4 worm cellular contexts compared by ENCODE assay signal in the genomic region with DNA sequence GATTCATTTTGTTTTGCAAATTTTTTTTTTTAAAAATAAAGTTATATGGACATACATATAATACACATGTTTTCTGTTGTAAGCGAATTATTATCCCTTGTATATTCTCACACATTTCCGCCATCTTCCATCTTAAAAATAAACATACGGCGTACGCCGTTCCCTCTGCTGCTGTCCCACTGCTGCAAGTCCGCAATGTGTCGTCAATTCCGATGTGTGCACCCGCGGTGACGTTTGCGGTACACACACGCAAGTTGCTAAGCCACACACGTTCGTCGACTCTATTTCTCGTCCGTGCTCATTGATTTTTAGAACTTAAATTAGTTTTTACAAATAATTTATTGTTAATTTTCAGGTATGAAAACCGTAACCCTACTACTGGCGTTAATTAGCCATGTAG.
TF ChIP-seq lines count a peak whose summit lies in the region.

A gene (plus strand): TSS at position 356 of the 400 bp plus-strand sequence.

TF ChIP-seq in whole organism, L2 larva, 48 proteins besides CTCF, POLR2A, EP300 and RAD21 (continues in another document):
- TF ChIP-seq ceh-82 (tag; optimal IDR thresholded peaks at IDR 0.05; lab: Kevin White, UChicago) = no peak
- TF ChIP-seq nhr-25 (tag; optimal IDR thresholded peaks at IDR 0.05; lab: Kevin White, UChicago) = peak; percentile 9
- peak; percentile 7 for TF ChIP-seq fos-1 (tag; optimal IDR thresholded peaks at IDR 0.05; lab: Kevin White, UChicago)
- no peak for TF ChIP-seq ceh-16 (tag; optimal IDR thresholded peaks at IDR 0.05; lab: Kevin White, UChicago)
- no peak for TF ChIP-seq nhr-11 (tag; optimal IDR thresholded peaks at IDR 0.05; lab: Kevin White, UChicago)
- TF ChIP-seq lin-13 (GFP tag; optimal IDR thresholded peaks at IDR 0.05; lab: Kevin White, UChicago) = no peak
- TF ChIP-seq elt-3 (tag; optimal IDR thresholded peaks at IDR 0.05; lab: Kevin White, UChicago) = no peak
- TF ChIP-seq crh-2 (tag; optimal IDR thresholded peaks at IDR 0.05; lab: Kevin White, UChicago) = peak; percentile 84
- TF ChIP-seq nhr-6 (tag; optimal IDR thresholded peaks at IDR 0.05; lab: Kevin White, UChicago) = no peak
- TF ChIP-seq ztf-11 (tag; optimal IDR thresholded peaks at IDR 0.05; lab: Kevin White, UChicago) = no peak
- no peak for TF ChIP-seq mbf-1 (tag; optimal IDR thresholded peaks at IDR 0.05; lab: Kevin White, UChicago)
- peak; percentile 19 for TF ChIP-seq gmeb-1 (tag; optimal IDR thresholded peaks at IDR 0.05; lab: Kevin White, UChicago)
- TF ChIP-seq aly-2 (tag; optimal IDR thresholded peaks at IDR 0.05; lab: Kevin White, UChicago) = no peak
- TF ChIP-seq peb-1 (tag; optimal IDR thresholded peaks at IDR 0.05; lab: Kevin White, UChicago) = no peak
- peak; percentile 14 for TF ChIP-seq egl-27 (tag; optimal IDR thresholded peaks at IDR 0.05; lab: Kevin White, UChicago)
- no peak for TF ChIP-seq ztf-1 (GFP tag; conservative IDR thresholded peaks at IDR 0.05; lab: Robert Waterston, UW)
- TF ChIP-seq sma-9 (GFP tag; optimal IDR thresholded peaks at IDR 0.05; lab: Kevin White, UChicago) = peak; percentile 42
- no peak for TF ChIP-seq sma-9 (tag; optimal IDR thresholded peaks at IDR 0.05; lab: Kevin White, UChicago)
- no peak for TF ChIP-seq mdl-1 (tag; optimal IDR thresholded peaks at IDR 0.05; lab: Kevin White, UChicago)
- TF ChIP-seq unc-62 (GFP tag; optimal IDR thresholded peaks at IDR 0.05; lab: Kevin White, UChicago) = no peak
- no peak for TF ChIP-seq unc-39 (tag; optimal IDR thresholded peaks at IDR 0.05; lab: Kevin White, UChicago)
- peak; percentile 35 for TF ChIP-seq nhr-129 (tag; optimal IDR thresholded peaks at IDR 0.05; lab: Kevin White, UChicago)
- no peak for TF ChIP-seq nhr-12 (tag; optimal IDR thresholded peaks at IDR 0.05; lab: Kevin White, UChicago)

TF ChIP-seq in whole organism, L4 larva, 104 proteins besides CTCF, POLR2A, EP300 and RAD21 (continues in another document):
- TF ChIP-seq nhr-42 (GFP tag; IDR thresholded peaks at IDR 0.05; lab: Robert Waterston, UW) (0 out of 2 replicates have a peak, but pooled peaks have one; percentile 42), nhr-48 (tag; optimal IDR thresholded peaks at IDR 0.05; lab: Kevin White, UChicago) (peak; percentile 85), ztf-7 (tag; optimal IDR thresholded peaks at IDR 0.05; lab: Kevin White, UChicago) (peak; percentile 11), nhr-41 (GFP tag; IDR thresholded peaks at IDR 0.05; lab: Robert Waterston, UW) (no peak), dmd-6 (GFP tag; IDR thresholded peaks at IDR 0.05; lab: Robert Waterston, UW) (peak; percentile 60), mxl-3 (GFP tag; optimal IDR thresholded peaks at IDR 0.05; lab: Kevin White, UChicago) (peak; percentile 28), mep-1 (tag; optimal IDR thresholded peaks at IDR 0.05; lab: Kevin White, UChicago) (peak; percentile 32), daf-16 (GFP tag; optimal IDR thresholded peaks at IDR 0.05; lab: Kevin White, UChicago) (no peak), daf-16 (tag; optimal IDR thresholded peaks at IDR 0.05; lab: Kevin White, UChicago) (peak; percentile 58), tag-97 (GFP tag; IDR thresholded peaks at IDR 0.05; lab: Robert Waterston, UW) (no peak), ceh-44 (GFP tag; IDR thresholded peaks at IDR 0.05; lab: Robert Waterston, UW) (no peak), lsy-2 (tag; optimal IDR thresholded peaks at IDR 0.05; lab: Kevin White, UChicago) (peak in 1 of 2 experiments; percentile 58), nhr-111 (GFP tag; optimal IDR thresholded peaks at IDR 0.05; lab: Kevin White, UChicago) (no peak), rbr-2 (tag; optimal IDR thresholded peaks at IDR 0.05; lab: Kevin White, UChicago) (peak; percentile 45), Y75B8A.6 (GFP tag; IDR thresholded peaks at IDR 0.05; lab: Robert Waterston, UW) (no peak), hlh-30 (tag; optimal IDR thresholded peaks at IDR 0.05; lab: Kevin White, UChicago; ENCODE audit: insufficient read depth) (peak; percentile 41), nhr-6 (tag; optimal IDR thresholded peaks at IDR 0.05; lab: Kevin White, UChicago) (peak; percentile 34), dpl-1 (GFP tag; optimal IDR thresholded peaks at IDR 0.05; lab: Kevin White, UChicago) (peak; percentile 15), aha-1 (tag; lab: Kevin White, UChicago) (peak; percentile 68), nhr-28 (tag; optimal IDR thresholded peaks at IDR 0.05; lab: Kevin White, UChicago) (peak; percentile 27), mes-2 (tag; optimal IDR thresholded peaks at IDR 0.05; lab: Kevin White, UChicago; ENCODE audit: poor library complexity, severe bottlenecking) (peak; percentile 59), dve-1 (tag; optimal IDR thresholded peaks at IDR 0.05; lab: Kevin White, UChicago; ENCODE audit: insufficient read depth) (peak; percentile 45)

TF ChIP-seq in whole organism, late embryonic, 69 proteins besides CTCF, POLR2A, EP300 and RAD21:
- no peak for TF ChIP-seq ceh-24 (tag; optimal IDR thresholded peaks at IDR 0.05; lab: Kevin White, UChicago)
- TF ChIP-seq hlh-8 (tag; optimal IDR thresholded peaks at IDR 0.05; lab: Kevin White, UChicago) = peak; percentile 3
- no peak for TF ChIP-seq dve-1 (tag; optimal IDR thresholded peaks at IDR 0.05; lab: Kevin White, UChicago)
- peak; percentile 11 for TF ChIP-seq unc-42 (tag; optimal IDR thresholded peaks at IDR 0.05; lab: Kevin White, UChicago)
- no peak for TF ChIP-seq elt-4 (tag; optimal IDR thresholded peaks at IDR 0.05; lab: Kevin White, UChicago)
- TF ChIP-seq pha-2 (tag; optimal IDR thresholded peaks at IDR 0.05; lab: Kevin White, UChicago) = no peak
- TF ChIP-seq C08G9.2 (tag; optimal IDR thresholded peaks at IDR 0.05; lab: Kevin White, UChicago) = no peak
- no peak for TF ChIP-seq elt-2 (tag; optimal IDR thresholded peaks at IDR 0.05; lab: Kevin White, UChicago)
- no peak for TF ChIP-seq dmd-4 (tag; optimal IDR thresholded peaks at IDR 0.05; lab: Kevin White, UChicago; ENCODE audit: borderline replicate concordance)
- TF ChIP-seq ceh-14 (tag; optimal IDR thresholded peaks at IDR 0.05; lab: Kevin White, UChicago) = no peak
- peak; percentile 16 for TF ChIP-seq nfya-1 (tag; optimal IDR thresholded peaks at IDR 0.05; lab: Kevin White, UChicago)
- TF ChIP-seq fkh-10 (GFP tag; optimal IDR thresholded peaks at IDR 0.05; lab: Kevin White, UChicago) = no peak
- no peak for TF ChIP-seq fax-1 (tag; optimal IDR thresholded peaks at IDR 0.05; lab: Kevin White, UChicago)
- no peak for TF ChIP-seq ceh-30 (tag; optimal IDR thresholded peaks at IDR 0.05; lab: Kevin White, UChicago)
- TF ChIP-seq ceh-6 (GFP tag; optimal IDR thresholded peaks at IDR 0.05; lab: Kevin White, UChicago) = no peak
- no peak for TF ChIP-seq nhr-232 (tag; optimal IDR thresholded peaks at IDR 0.05; lab: Kevin White, UChicago)
- TF ChIP-seq lim-6 (tag; optimal IDR thresholded peaks at IDR 0.05; lab: Kevin White, UChicago) = no peak
- no peak for TF ChIP-seq unc-86 (tag; optimal IDR thresholded peaks at IDR 0.05; lab: Kevin White, UChicago)
- no peak for TF ChIP-seq tbx-7 (tag; optimal IDR thresholded peaks at IDR 0.05; lab: Kevin White, UChicago)

TF ChIP-seq in whole organism, mixed stage, embryonic, 35 proteins besides CTCF, POLR2A, EP300 and RAD21:
- TF ChIP-seq hlh-1 (tag; optimal IDR thresholded peaks at IDR 0.05; lab: Kevin White, UChicago) (no peak), pha-4 (tag; optimal IDR thresholded peaks at IDR 0.05; lab: Kevin White, UChicago) (peak; percentile 65), mep-1 (tag; optimal IDR thresholded peaks at IDR 0.05; lab: Kevin White, UChicago) (peak; percentile 8), nhr-76 (tag; optimal IDR thresholded peaks at IDR 0.05; lab: Kevin White, UChicago) (no peak), lin-13 (tag; optimal IDR thresholded peaks at IDR 0.05; lab: Kevin White, UChicago) (peak; percentile 51)
